Worm (Caenorhabditis elegans): Measurements from ENCODE around the gene fdgt-1.
"Not testable (repeated sequence)": the region's sequence is repeated elsewhere in the genome, so short reads cannot be mapped to it uniquely, and the experiment has no call there.

The fdgt-1 gene

ce11 chrII:1504266-1504665 is at the start of gene fdgt-1:
fdgt-1 (plus strand) TSS chrII:1504566.
- TF ChIP-seq him-1 (tag; optimal IDR thresholded peaks at IDR 0.05), result no peak
- TF ChIP-seq dao-5 (tag; optimal IDR thresholded peaks at IDR 0.05), result no peak
- no peak for TF ChIP-seq W03F9.2 (tag; optimal IDR thresholded peaks at IDR 0.05)

DNA sequence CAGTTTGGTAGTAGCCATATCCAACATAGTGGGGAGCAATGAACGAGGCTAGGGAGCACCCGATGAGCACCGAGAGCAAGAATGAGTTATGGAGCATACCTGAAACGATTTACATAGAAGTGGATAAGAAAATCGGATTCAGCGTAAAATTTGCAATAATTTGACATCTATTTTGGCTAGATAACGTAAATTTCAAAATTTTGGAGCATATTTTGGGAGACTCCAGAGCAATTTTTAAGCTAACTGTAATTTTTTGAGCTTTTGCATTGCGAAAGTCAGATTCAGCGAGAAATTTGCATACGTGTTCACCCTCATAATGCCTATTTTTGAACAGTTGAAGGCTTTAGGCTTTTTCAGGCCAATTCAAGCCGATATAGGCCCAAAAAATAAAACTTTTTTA is 37.9 kb upstream of the fdgt-1 start, which contains the start of gene Y51H7C.13:
Gene Y51H7C.13 (minus strand): TSS at position 101 of the 400 bp plus-strand sequence.
- TF ChIP-seq him-1 (tag; optimal IDR thresholded peaks at IDR 0.05), result no peak
- TF ChIP-seq dao-5 (tag; optimal IDR thresholded peaks at IDR 0.05), result no peak
- TF ChIP-seq W03F9.2 (tag; optimal IDR thresholded peaks at IDR 0.05), result no peak

DNA sequence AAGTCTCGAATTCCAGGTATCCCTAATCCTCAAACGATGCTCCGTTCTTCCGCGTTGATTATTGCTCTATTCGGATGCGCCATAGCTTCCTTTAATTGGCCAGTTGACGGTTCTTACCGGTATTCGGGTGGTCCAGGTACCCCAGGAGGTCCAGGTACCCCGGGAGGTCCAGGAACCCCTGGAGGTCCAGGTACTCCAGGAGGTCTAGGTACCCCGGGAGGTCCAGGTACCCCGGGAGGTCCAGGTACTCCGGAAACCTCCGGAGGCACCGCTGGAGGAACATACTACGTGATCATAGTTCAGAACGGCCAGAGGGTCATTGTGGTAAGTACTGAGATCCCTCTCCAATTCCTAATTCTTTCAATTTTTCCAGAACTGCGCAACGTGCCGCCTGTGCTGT is 36.7 kb upstream of the fdgt-1 start, which contains the start of gene Y51H7C.1:
Gene Y51H7C.1 (plus strand): TSS at position 17 of the 400 bp plus-strand sequence.
- not testable (repeated sequence) for TF ChIP-seq dao-5, W03F9.2, him-1 (tag; optimal IDR thresholded peaks at IDR 0.05)

DNA sequence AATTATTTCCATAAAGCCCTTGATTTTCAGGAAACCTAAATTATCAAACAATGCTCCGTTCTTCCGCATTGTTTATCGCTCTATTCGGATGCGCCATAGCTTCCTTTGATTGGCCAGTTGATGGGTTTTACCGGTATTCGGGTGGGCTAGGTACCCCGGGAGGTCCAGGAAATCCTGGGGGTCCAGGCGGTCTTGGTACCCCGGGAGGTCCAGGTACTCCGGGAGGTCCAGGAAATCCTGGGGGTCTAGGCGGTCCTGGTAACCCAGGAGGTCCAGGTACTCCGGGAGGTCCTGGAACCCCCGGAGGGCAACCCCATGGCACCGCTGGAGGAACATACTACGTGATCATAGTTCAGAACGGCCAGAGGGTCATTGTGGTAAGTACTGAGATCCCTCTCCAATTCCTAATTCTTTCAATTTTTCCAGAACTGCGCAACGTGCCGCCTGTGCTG is 33.8 kb upstream of the fdgt-1 start, which contains the start of gene H17B01.2:
Gene H17B01.2 (plus strand): TSS at position 51 of the 452 bp plus-strand sequence.
- no peak for TF ChIP-seq him-1 (tag; optimal IDR thresholded peaks at IDR 0.05)
- TF ChIP-seq W03F9.2 (tag; optimal IDR thresholded peaks at IDR 0.05), result no peak
- no peak for TF ChIP-seq dao-5 (tag; optimal IDR thresholded peaks at IDR 0.05)

DNA sequence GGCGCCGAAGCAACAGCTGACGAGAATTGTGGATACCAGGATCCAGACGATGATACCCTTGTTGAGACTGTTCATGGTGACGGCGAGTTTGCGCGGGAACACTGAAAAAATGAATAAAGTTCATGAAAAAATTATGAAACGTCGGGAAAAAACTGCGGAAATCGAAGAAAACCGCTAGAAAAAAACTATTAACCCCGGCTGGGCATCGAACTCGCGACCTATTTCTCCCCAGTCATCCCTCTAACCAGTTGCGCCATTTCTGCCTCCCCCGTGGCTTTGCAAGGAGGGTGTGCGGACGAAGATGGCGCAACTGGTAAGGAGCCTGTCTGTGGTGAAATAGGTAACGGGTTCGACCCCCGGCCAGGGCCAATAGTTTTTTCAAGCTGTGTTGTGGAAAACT is 30.9 kb upstream of the fdgt-1 start, which contains the start of gene H17B01.5:
Gene H17B01.5 (minus strand): TSS at position 101 of the 400 bp plus-strand sequence.
- TF ChIP-seq W03F9.2 (tag; optimal IDR thresholded peaks at IDR 0.05), result no peak
- TF ChIP-seq him-1 (tag; optimal IDR thresholded peaks at IDR 0.05), result no peak
- TF ChIP-seq dao-5 (tag; optimal IDR thresholded peaks at IDR 0.05), result no peak

DNA sequence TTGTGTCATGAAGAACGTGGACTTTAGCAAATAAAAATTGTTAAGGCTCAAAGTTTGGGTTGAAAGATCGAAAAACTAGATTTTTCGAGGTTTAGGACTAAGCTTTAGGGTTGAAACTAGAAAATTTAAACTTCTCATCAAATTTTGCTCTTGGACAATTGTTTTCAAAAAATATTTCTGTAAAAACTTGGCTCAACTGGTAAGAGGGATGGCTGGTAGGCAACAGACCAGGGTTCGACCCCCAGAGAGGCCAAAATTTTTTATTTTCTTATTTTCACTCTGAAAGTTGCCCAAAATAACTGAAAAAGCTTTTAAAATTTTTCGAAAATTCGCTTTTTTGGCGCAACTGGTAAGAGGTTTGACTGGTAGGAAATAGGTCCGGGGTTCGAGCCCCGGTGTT is 29.6 kb upstream of the fdgt-1 start:
- TF ChIP-seq dao-5 (tag; optimal IDR thresholded peaks at IDR 0.05) (no peak), him-1 (tag; optimal IDR thresholded peaks at IDR 0.05) (no peak), W03F9.2 (tag; optimal IDR thresholded peaks at IDR 0.05) (no peak)

ce11 chrII:1475328-1475727 is 29.0 kb upstream of the fdgt-1 start:
- TF ChIP-seq him-1 (tag; optimal IDR thresholded peaks at IDR 0.05), result no peak
- no peak for TF ChIP-seq dao-5 (tag; optimal IDR thresholded peaks at IDR 0.05)
- no peak for TF ChIP-seq W03F9.2 (tag; optimal IDR thresholded peaks at IDR 0.05)

DNA sequence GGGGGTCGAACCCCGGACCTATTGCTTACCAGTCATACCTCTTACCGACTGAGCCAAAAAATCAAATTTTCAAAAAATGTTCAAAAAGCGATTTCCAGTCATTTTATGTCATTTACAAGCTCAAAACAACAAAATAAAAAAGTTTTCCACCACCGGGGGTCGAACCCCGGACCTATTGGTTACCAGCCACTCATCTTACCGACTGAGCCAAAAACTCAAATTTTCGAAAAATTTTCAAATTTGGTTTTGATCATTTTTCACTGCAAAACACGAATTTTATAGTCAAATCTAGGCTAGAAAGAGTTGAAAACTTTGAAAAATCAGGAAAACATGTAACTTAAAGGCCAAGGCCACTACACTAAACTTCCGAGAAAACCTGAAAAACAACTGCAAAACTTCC is 28.4 kb upstream of the fdgt-1 start:
- no peak for TF ChIP-seq W03F9.2 (tag; optimal IDR thresholded peaks at IDR 0.05)
- no peak for TF ChIP-seq dao-5 (tag; optimal IDR thresholded peaks at IDR 0.05)
- no peak for TF ChIP-seq him-1 (tag; optimal IDR thresholded peaks at IDR 0.05)

DNA sequence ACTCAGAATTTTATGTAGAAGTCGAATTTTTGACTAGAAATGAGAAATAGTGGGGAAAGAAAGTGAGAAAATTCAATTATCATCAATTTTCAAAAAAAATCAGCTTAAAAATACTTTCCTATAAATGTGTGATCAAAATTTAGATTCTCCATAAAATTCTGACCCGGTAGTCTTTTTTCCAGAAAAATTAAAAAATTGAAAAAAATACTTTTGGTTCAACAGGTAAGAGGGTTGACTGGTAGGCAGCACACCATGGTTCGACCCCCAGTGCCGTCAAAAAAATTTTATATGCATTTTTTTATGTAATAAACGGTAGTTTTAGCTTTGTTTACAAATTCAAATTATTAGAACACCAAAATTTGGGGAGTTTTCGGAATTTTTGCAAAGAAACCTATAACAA is 27.1 kb upstream of the fdgt-1 start:
- TF ChIP-seq him-1 (tag; optimal IDR thresholded peaks at IDR 0.05) (no peak), dao-5 (tag; optimal IDR thresholded peaks at IDR 0.05) (no peak), W03F9.2 (tag; optimal IDR thresholded peaks at IDR 0.05) (no peak)

- TF ChIP-seq dao-5 (tag; optimal IDR thresholded peaks at IDR 0.05), result no peak
- no peak for TF ChIP-seq W03F9.2 (tag; optimal IDR thresholded peaks at IDR 0.05)
- TF ChIP-seq him-1 (tag; optimal IDR thresholded peaks at IDR 0.05), result no peak
Observed at ce11 chrII:1477975-1478374, 26.4 kb upstream of the fdgt-1 start.

DNA sequence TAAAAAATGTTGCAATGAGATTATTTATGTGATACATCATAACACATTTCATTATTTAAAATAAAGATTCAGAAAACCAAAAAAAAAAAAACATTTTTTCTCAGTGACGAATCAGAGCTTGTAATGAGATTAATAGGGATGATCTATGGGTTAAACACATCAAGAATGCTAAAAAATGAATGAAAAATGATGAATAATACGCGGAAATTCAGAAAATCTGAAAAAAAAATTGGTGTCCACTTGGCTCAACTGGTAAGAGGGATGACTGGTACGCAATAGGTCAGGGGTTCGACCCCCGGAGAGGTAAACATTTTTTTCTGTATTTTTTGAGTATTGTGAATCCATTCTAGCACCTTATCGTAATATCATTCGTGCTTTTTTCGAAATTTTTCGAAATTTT is 25.8 kb upstream of the fdgt-1 start:
- no peak for TF ChIP-seq him-1 (tag; optimal IDR thresholded peaks at IDR 0.05)
- TF ChIP-seq W03F9.2 (tag; optimal IDR thresholded peaks at IDR 0.05), result no peak
- TF ChIP-seq dao-5 (tag; optimal IDR thresholded peaks at IDR 0.05), result no peak

- TF ChIP-seq him-1 (tag; optimal IDR thresholded peaks at IDR 0.05), result no peak
- no peak for TF ChIP-seq W03F9.2 (tag; optimal IDR thresholded peaks at IDR 0.05)
- no peak for TF ChIP-seq dao-5 (tag; optimal IDR thresholded peaks at IDR 0.05)
Observed at ce11 chrII:1481660-1482059, 22.7 kb upstream of the fdgt-1 start.

ce11 chrII:1482419-1482818 is 21.9 kb upstream of the fdgt-1 start:
- TF ChIP-seq him-1 (tag; optimal IDR thresholded peaks at IDR 0.05) (no peak), W03F9.2 (tag; optimal IDR thresholded peaks at IDR 0.05) (no peak), dao-5 (tag; optimal IDR thresholded peaks at IDR 0.05) (no peak)

ce11 chrII:1490813-1491212 is 13.6 kb upstream of the fdgt-1 start:
- TF ChIP-seq dao-5 (tag; optimal IDR thresholded peaks at IDR 0.05), result no peak
- no peak for TF ChIP-seq him-1 (tag; optimal IDR thresholded peaks at IDR 0.05)
- no peak for TF ChIP-seq W03F9.2 (tag; optimal IDR thresholded peaks at IDR 0.05)

- TF ChIP-seq him-1 (tag; optimal IDR thresholded peaks at IDR 0.05), result no peak
- no peak for TF ChIP-seq dao-5 (tag; optimal IDR thresholded peaks at IDR 0.05)
- no peak for TF ChIP-seq W03F9.2 (tag; optimal IDR thresholded peaks at IDR 0.05)
Observed at ce11 chrII:1500286-1500840, 4.0 kb upstream of the fdgt-1 start, which contains the start of gene emc-1. emc-1 (minus strand) TSS chrII:1500330.

Measured in whole organism, L4/young adult.